Worm (Caenorhabditis elegans): ENCODE results near the gene Y51A2B.4.

DNA sequence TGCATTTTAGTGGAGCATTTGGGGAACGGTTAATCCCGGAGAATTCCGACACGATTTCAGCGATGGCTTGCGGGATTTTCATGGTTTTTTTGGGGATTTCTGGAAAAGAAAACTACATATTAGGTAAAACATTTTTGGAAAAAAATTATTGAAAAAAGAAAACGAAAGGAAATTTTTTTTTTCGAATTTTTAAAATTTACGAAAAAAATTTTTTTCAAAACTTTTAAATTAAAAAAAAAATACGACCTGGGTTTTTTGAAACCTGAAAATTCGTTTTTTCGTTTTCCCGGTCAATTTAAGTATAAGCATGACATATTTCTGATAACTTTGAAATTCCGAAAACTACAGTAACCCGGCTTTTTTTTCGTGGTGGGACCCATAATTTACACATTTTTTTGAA is 49.1 kb downstream of the Y51A2B.4 start, which contains the start of gene C08E8.10:
- TF ChIP-seq snpc-4 (GFP tag; optimal IDR thresholded peaks at IDR 0.05) (no peak), snpc-4 (tag; optimal IDR thresholded peaks at IDR 0.05) (no peak), sea-2 (GFP tag; IDR thresholded peaks at IDR 0.05) (no peak), lsy-27 (tag; optimal IDR thresholded peaks at IDR 0.05; ENCODE audit: borderline replicate concordance, insufficient read depth) (no peak), ama-1 (optimal IDR thresholded peaks at IDR 0.05) (no peak), ama-1 (GFP tag; optimal IDR thresholded peaks at IDR 0.05) (no peak), egl-44 (GFP tag; IDR thresholded peaks at IDR 0.05) (no peak), ztf-3 (GFP tag; optimal IDR thresholded peaks at IDR 0.05) (no peak), rpc-1 (optimal IDR thresholded peaks at IDR 0.05) (no peak), rpc-1 (tag; optimal IDR thresholded peaks at IDR 0.05) (no peak), F23B12.7 (tag; optimal IDR thresholded peaks at IDR 0.05; ENCODE audit: insufficient read depth) (no peak)
